Fruit fly (Drosophila melanogaster): ENCODE results near the gene CG10469.

dm6 chr3L:6108264-6109060 is 15.3 kb upstream of the CG10469 start:
- TF ChIP-seq CG8478 (optimal IDR thresholded peaks at IDR 0.05) (no peak), CTCF (optimal IDR thresholded peaks at IDR 0.05) (no peak)
